Fruit fly (Drosophila melanogaster): Measurements from ENCODE around the gene FIG4.

DNA sequence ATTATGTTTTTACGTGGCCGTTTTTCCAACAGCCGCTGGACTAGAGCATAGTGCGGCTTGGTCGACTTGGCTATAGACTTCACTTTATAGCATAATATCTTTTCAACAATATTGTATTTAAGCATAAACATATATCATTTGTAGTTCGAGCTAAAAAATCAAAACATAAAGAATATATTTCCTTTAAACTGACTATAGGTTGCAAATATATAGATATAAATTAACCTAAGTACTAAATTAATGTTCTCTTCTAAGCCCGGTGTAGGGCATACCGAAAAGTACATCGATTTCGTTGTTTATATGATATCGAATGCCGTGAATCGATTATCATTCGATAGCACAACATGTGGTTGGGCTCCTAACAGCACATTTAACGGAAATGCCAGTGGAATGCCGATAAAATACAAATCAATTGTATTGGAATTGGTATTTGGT, 16.4 kb upstream of the FIG4 start, which contains the start of gene MFS18:
- TF ChIP-seq CG8478 (optimal IDR thresholded peaks at IDR 0.05) = no peak
- no peak for TF ChIP-seq CTCF (optimal IDR thresholded peaks at IDR 0.05)
